Worm (Caenorhabditis elegans) whole organism, L1 larva: ENCODE results near the gene K09F6.15.
"Not testable (repeated sequence)": the region's sequence is repeated elsewhere in the genome, so short reads cannot be mapped to it uniquely, and the experiment has no call there.

ENCODE experiments used
- C04F5.9 ChIP-seq: sonication (generic microtip); optimal IDR thresholded peaks from 2 replicates; lab custom pipeline; 2016; ENCODE audit warnings: missing genetic modification characterization, missing compliant biosample characterization
- C16A3.4 ChIP-seq: fragments of 150-350 bp; optimal IDR thresholded peaks from 2 replicates; lab custom pipeline; 2014; ENCODE audit warnings: missing biosample characterization, missing genetic modification characterization
- C34B4.2 ChIP-seq: sonication (generic microtip); optimal IDR thresholded peaks from 2 replicates; lab custom pipeline; 2017; ENCODE audit warnings: mild to moderate bottlenecking, missing genetic modification characterization, missing compliant biosample characterization
- blmp-1 ChIP-seq: fragments of 150-350 bp; optimal IDR thresholded peaks from 2 replicates; lab custom pipeline; 2014; ENCODE audit warnings: missing biosample characterization, missing genetic modification characterization
- ceh-63 ChIP-seq: fragments of 200-800 bp; sonication (Bioruptor generic); optimal IDR thresholded peaks from 2 replicates; lab custom pipeline; 2018; ENCODE audit warnings: mild to moderate bottlenecking, missing genetic modification characterization, missing compliant biosample characterization
- efl-1 ChIP-seq, 4 experiments: fragments of 150-350 bp; optimal IDR thresholded peaks in 3 of 4; peaks in 1 of 4; 1 replicate in 1 of 4; 2 replicates in 3 of 4; lab custom pipeline; 2014; ENCODE audit warnings: missing biosample characterization in 2 of 4, missing genetic modification characterization in 2 of 4, missing genetic modification reagents in 2 of 4
- egl-13 ChIP-seq: sonication (generic microtip); optimal IDR thresholded peaks from 2 replicates; lab custom pipeline; 2016; ENCODE audit warnings: missing genotype, missing genetic modification reagents, missing genetic modification characterization, missing compliant biosample characterization
- fkh-10 ChIP-seq: sonication (generic microtip); optimal IDR thresholded peaks from 2 replicates; lab custom pipeline; 2017; ENCODE audit warnings: missing biosample characterization, missing genetic modification reagents, missing genetic modification characterization
- fkh-8 ChIP-seq: sonication (generic microtip); optimal IDR thresholded peaks from 2 replicates; lab custom pipeline; 2016; ENCODE audit warnings: mild to moderate bottlenecking, missing genetic modification characterization, missing compliant biosample characterization
- grh-1 ChIP-seq: fragments of 200-800 bp; sonication (Bioruptor generic); IDR thresholded peaks from 2 replicates; pipeline ENCODE4 v1.3.6; 2022; ENCODE audit warnings: missing genetic modification reagents, missing genetic modification characterization, missing compliant biosample characterization
- isw-1 ChIP-seq: fragments of 200-800 bp; sonication (Bioruptor generic); IDR thresholded peaks from 2 replicates; pipeline ENCODE4 v1.3.6; 2022; ENCODE audit warnings: missing genetic modification characterization, missing compliant biosample characterization
- jun-1 ChIP-seq: fragments of 150-350 bp; optimal IDR thresholded peaks from 2 replicates; lab custom pipeline; 2014; ENCODE audit warnings: missing biosample characterization, missing genetic modification reagents, missing genetic modification characterization
- lin-13 ChIP-seq: fragments of 150-350 bp; optimal IDR thresholded peaks from 2 replicates; lab custom pipeline; 2014; ENCODE audit warnings: missing biosample characterization, missing genetic modification reagents, missing genetic modification characterization
- lsy-2 ChIP-seq, 2 experiments: fragments of 150-350 bp; optimal IDR thresholded peaks; 2 replicates each; lab custom pipeline; 2014; ENCODE audit warnings: missing biosample characterization in 2 of 2, missing genetic modification characterization in 2 of 2
- mab-9 ChIP-seq: fragments of 200-800 bp; sonication (Bioruptor generic); IDR thresholded peaks from 2 replicates; pipeline ENCODE4 v1.3.6; 2022; ENCODE audit warnings: missing genetic modification reagents, missing genetic modification characterization, missing compliant biosample characterization
- mdl-1 ChIP-seq, 2 experiments: fragments of 150-350 bp; optimal IDR thresholded peaks; 2 replicates each; lab custom pipeline; 2014 to 2017; ENCODE audit warnings: missing biosample characterization in 2 of 2, missing genetic modification characterization in 2 of 2, inconsistent platforms in 1 of 2
- mep-1 ChIP-seq: fragments of 150-350 bp; optimal IDR thresholded peaks from 2 replicates; lab custom pipeline; 2014; ENCODE audit warnings: missing biosample characterization, missing genetic modification characterization
- nhr-11 ChIP-seq: fragments of 150-350 bp; optimal IDR thresholded peaks from 2 replicates; lab custom pipeline; 2014; ENCODE audit warnings: missing biosample characterization, missing genetic modification characterization
- nhr-12 ChIP-seq: sonication (generic microtip); optimal IDR thresholded peaks from 2 replicates; lab custom pipeline; 2017; ENCODE audit warnings: missing biosample characterization, missing genetic modification characterization
- nhr-20 ChIP-seq: sonication (generic microtip); optimal IDR thresholded peaks from 2 replicates; lab custom pipeline; 2016; ENCODE audit warnings: mild to moderate bottlenecking, missing genetic modification characterization, missing compliant biosample characterization
- nhr-237 ChIP-seq: fragments of 150-350 bp; optimal IDR thresholded peaks from 2 replicates; lab custom pipeline; 2014; ENCODE audit warnings: missing biosample characterization, missing genetic modification characterization
- nhr-28 ChIP-seq: fragments of 150-350 bp; optimal IDR thresholded peaks from 2 replicates; lab custom pipeline; 2014; ENCODE audit warnings: missing biosample characterization, missing genetic modification characterization
- nhr-85 ChIP-seq: sonication (generic microtip); peaks from one replicate; lab custom pipeline; 2016; ENCODE audit warnings: missing genetic modification characterization, inconsistent platforms, missing compliant biosample characterization
- nhr-90 ChIP-seq: sonication (generic microtip); optimal IDR thresholded peaks from 2 replicates; lab custom pipeline; 2016; ENCODE audit warnings: mild to moderate bottlenecking, missing genetic modification characterization, missing compliant biosample characterization; ENCODE audit not compliant: poor library complexity
- sup-37 ChIP-seq: fragments of 200-800 bp; sonication (Bioruptor generic); optimal IDR thresholded peaks from 2 replicates; lab custom pipeline; 2018; ENCODE audit warnings: mild to moderate bottlenecking, missing genetic modification characterization, missing compliant biosample characterization
- tbx-2 ChIP-seq: sonication (generic microtip); optimal IDR thresholded peaks from 2 replicates; lab custom pipeline; 2016; ENCODE audit warnings: missing genetic modification characterization, missing compliant biosample characterization

Gene K09F6.15

DNA sequence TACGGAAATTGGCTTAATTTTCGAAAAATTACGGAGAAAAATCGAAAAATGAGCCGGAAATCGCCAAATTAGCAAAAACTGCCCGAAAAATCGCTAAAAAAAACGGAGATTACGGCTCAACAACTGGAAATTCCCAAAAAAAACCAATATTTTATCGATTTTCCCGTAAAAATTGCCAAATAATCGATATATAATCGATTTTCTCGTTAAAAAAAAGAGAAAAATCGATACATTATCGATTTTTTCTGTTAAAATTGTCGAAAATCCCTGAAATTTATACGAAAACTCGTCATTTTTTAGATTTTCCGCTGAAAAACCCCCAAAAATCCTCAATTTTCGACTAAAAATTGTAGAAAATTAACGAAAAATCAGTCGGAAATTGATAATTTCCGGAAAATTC, 41.0 kb downstream of the K09F6.15 start:
- TF ChIP-seq fkh-8 (tag; lab: Kevin White, UChicago) (no peak), mdl-1 (tag; optimal IDR thresholded peaks at IDR 0.05; lab: Kevin White, UChicago) (no peak), tbx-2 (tag; lab: Kevin White, UChicago) (no peak), nhr-90 (tag; lab: Kevin White, UChicago) (no peak)

- TF ChIP-seq nhr-28, result no peak
- TF ChIP-seq efl-1 (optimal IDR thresholded peaks at IDR 0.05; lab: Kevin White, UChicago), result no peak
- peak in 1 of 2 experiments; percentile 59 for TF ChIP-seq efl-1 (GFP tag; optimal IDR thresholded peaks at IDR 0.05 in 1 of 2; lab: Kevin White, UChicago)
Observed at ce11 chrII:2233240-2233639, 44.1 kb downstream of the K09F6.15 start, which contains the start of gene cct-3. Gene cct-3, plus strand, starts transcription at chrII:2233540.

- TF ChIP-seq efl-1 (optimal IDR thresholded peaks at IDR 0.05; lab: Kevin White, UChicago), result peak; percentile 9 to 15
- TF ChIP-seq efl-1 (GFP tag; optimal IDR thresholded peaks at IDR 0.05 in 1 of 2; lab: Kevin White, UChicago), result not testable (repeated sequence)
- peak; percentile 57 for TF ChIP-seq isw-1 (GFP tag; lab: Robert Waterston, UW)
- peak; percentile 60 to 90 for TF ChIP-seq lsy-2 (tag; optimal IDR thresholded peaks at IDR 0.05; lab: Kevin White, UChicago)
Observed at ce11 chrII:2232429-2232828, 44.9 kb downstream of the K09F6.15 start, which contains the start of gene F54A3.6. Gene F54A3.6, minus strand, starts transcription at chrII:2232470.

DNA sequence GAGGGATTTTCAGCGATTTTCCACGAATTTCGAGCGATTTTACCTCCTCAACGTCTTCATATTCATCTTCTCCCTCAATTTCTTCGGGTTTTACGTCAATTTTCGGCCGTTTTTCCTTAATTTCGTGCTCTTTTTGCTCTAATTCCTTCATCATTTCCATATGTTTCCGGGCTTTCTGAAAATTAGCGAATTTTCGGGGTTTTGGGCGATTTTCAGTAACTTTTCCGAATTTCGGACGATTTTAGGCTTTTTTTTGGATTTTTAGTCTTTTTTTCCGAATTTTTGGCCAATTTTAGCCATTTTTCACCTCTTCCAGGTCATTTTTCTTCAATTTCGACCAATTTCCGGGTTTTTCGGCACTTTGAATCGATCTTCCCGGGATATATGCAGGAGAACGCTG, 47.0 kb downstream of the K09F6.15 start:
- TF ChIP-seq nhr-85 (tag; lab: Kevin White, UChicago) (peak; percentile 4), C04F5.9 (tag; lab: Kevin White, UChicago) (no peak)

ce11 chrII:2225608-2226007, 51.7 kb downstream of the K09F6.15 start, which contains the start of gene F54A3.5:
Gene F54A3.5, minus strand, starts transcription at chrII:2225708.
- TF ChIP-seq jun-1 (tag; lab: Kevin White, UChicago), result no peak
- TF ChIP-seq lin-13 (GFP tag; lab: Kevin White, UChicago), result no peak
- no peak for TF ChIP-seq blmp-1 (tag; lab: Kevin White, UChicago)
- TF ChIP-seq egl-13 (tag; lab: Kevin White, UChicago), result no peak
- no peak for TF ChIP-seq grh-1 (GFP tag; lab: Robert Waterston, UW)
- TF ChIP-seq sup-37 (GFP tag; lab: Kevin White, UChicago), result no peak
- no peak for TF ChIP-seq ceh-63 (GFP tag; lab: Kevin White, UChicago)
- TF ChIP-seq nhr-11 (tag; lab: Kevin White, UChicago), result no peak
- no peak for TF ChIP-seq mab-9 (GFP tag; lab: Robert Waterston, UW)
- TF ChIP-seq nhr-12 (tag; lab: Kevin White, UChicago), result no peak
- no peak for TF ChIP-seq C34B4.2 (tag; lab: Kevin White, UChicago)
- TF ChIP-seq C16A3.4 (tag; lab: Kevin White, UChicago), result no peak
- TF ChIP-seq fkh-10, result no peak
- no peak for TF ChIP-seq mep-1
- TF ChIP-seq nhr-237 (tag; lab: Kevin White, UChicago), result no peak
- no peak for TF ChIP-seq nhr-20 (tag; lab: Kevin White, UChicago)
- no peak for TF ChIP-seq nhr-85 (tag; lab: Kevin White, UChicago)
- no peak for TF ChIP-seq nhr-90 (tag; lab: Kevin White, UChicago)
